Worm (Caenorhabditis elegans): ENCODE data around the gene ZK688.12.
"Not testable (repeated sequence)": the region's sequence is repeated elsewhere in the genome, so short reads cannot be mapped to it uniquely, and the experiment has no call there.

- TF ChIP-seq unc-130 (GFP tag; optimal IDR thresholded peaks at IDR 0.05); gei-17 (GFP tag; optimal IDR thresholded peaks at IDR 0.05); pbrm-1 (GFP tag; IDR thresholded peaks at IDR 0.05): not testable (repeated sequence)
These were observed 49.3 kb upstream of the ZK688.12 start, which contains the start of gene F54H12.4 for ce11 chrIII:7962641-7963040.
